Fruit fly (Drosophila melanogaster) whole organism, prepupa: ENCODE data around the gene CG45218.

Source experiments
- Blimp-1 ChIP-seq: fragments of 200-800 bp; sonication (Bioruptor generic); optimal IDR thresholded peaks from 3 replicates; lab custom pipeline; 2017; ENCODE audit warnings: missing biosample characterization, missing genetic modification characterization, mild to moderate bottlenecking, moderate library complexity, missing genetic modification reagents
- CG11294 ChIP-seq: fragments of 200-800 bp; sonication (Bioruptor generic); IDR thresholded peaks from 2 replicates; pipeline ENCODE4 v1.3.6; 2022; ENCODE audit warnings: missing biosample characterization, missing genetic modification characterization
- CG11762 ChIP-seq: fragments of 200-800 bp; sonication (Bioruptor generic); optimal IDR thresholded peaks from 3 replicates; lab custom pipeline; 2016; ENCODE audit warnings: missing biosample characterization, missing genetic modification characterization; ENCODE audit not compliant: insufficient read depth
- CG3032 ChIP-seq: fragments of 200-800 bp; optimal IDR thresholded peaks from 2 replicates; lab custom pipeline; 2019; ENCODE audit warnings: missing biosample characterization, mild to moderate bottlenecking, missing genetic modification characterization, moderate library complexity
- CG8119 ChIP-seq: fragments of 200-800 bp; sonication (Bioruptor generic); IDR thresholded peaks from 3 replicates; pipeline ENCODE4 v1.3.6; 2022; ENCODE audit warnings: missing biosample characterization, missing genetic modification characterization
- CG8319 ChIP-seq: fragments of 200-800 bp; sonication (Bioruptor generic); optimal IDR thresholded peaks from 3 replicates; lab custom pipeline; 2016; ENCODE audit warnings: missing biosample characterization, missing genetic modification characterization
- Eip78C ChIP-seq: fragments of 200-800 bp; sonication (Bioruptor generic); peaks from one replicate; lab custom pipeline; 2016; ENCODE audit warnings: missing biosample characterization, missing genetic modification characterization
- Ets96B ChIP-seq: fragments of 200-800 bp; optimal IDR thresholded peaks from 2 replicates; lab custom pipeline; 2019; ENCODE audit warnings: missing biosample characterization, mild to moderate bottlenecking, missing genetic modification characterization, moderate library complexity
- Gug ChIP-seq: fragments of 200-800 bp; sonication (Bioruptor generic); IDR thresholded peaks from 2 replicates; pipeline ENCODE4 v1.3.6; 2022; ENCODE audit warnings: missing biosample characterization, missing genetic modification characterization
- Hr38 ChIP-seq: sonication (Bioruptor generic); optimal IDR thresholded peaks from 2 replicates; lab custom pipeline; 2016; ENCODE audit warnings: missing biosample characterization, missing genetic modification characterization
- Hr4 ChIP-seq: fragments of 200-800 bp; sonication (Bioruptor generic); optimal IDR thresholded peaks from 3 replicates; lab custom pipeline; 2016; ENCODE audit warnings: missing biosample characterization, missing genetic modification characterization
- OdsH ChIP-seq: fragments of 200-800 bp; sonication (Bioruptor generic); optimal IDR thresholded peaks from 3 replicates; lab custom pipeline; 2016; ENCODE audit warnings: missing biosample characterization, missing genetic modification characterization
- dsx ChIP-seq: fragments of 200-800 bp; optimal IDR thresholded peaks from 3 replicates; lab custom pipeline; 2019; ENCODE audit warnings: missing biosample characterization, mild to moderate bottlenecking, missing genetic modification characterization, moderate library complexity; ENCODE audit not compliant: poor library complexity, severe bottlenecking
- esn ChIP-seq: fragments of 200-800 bp; sonication (Bioruptor generic); optimal IDR thresholded peaks from 2 replicates; lab custom pipeline; 2016; ENCODE audit warnings: missing biosample characterization, mild to moderate bottlenecking, missing genetic modification characterization, moderate library complexity
- fd59A ChIP-seq: fragments of 200-800 bp; sonication (Bioruptor generic); optimal IDR thresholded peaks from 2 replicates; lab custom pipeline; 2017; ENCODE audit warnings: missing biosample characterization, mild to moderate bottlenecking, missing genetic modification characterization, missing genetic modification reagents
- spab ChIP-seq: fragments of 200-800 bp; sonication (Bioruptor generic); optimal IDR thresholded peaks from 2 replicates; lab custom pipeline; 2017; ENCODE audit warnings: missing biosample characterization, mild to moderate bottlenecking, missing genetic modification characterization, missing genetic modification reagents
- vri ChIP-seq: fragments of 200-800 bp; sonication (Bioruptor generic); optimal IDR thresholded peaks from 3 replicates; lab custom pipeline; 2016; ENCODE audit warnings: missing biosample characterization, mild to moderate bottlenecking, missing genetic modification characterization

The CG45218 gene

DNA sequence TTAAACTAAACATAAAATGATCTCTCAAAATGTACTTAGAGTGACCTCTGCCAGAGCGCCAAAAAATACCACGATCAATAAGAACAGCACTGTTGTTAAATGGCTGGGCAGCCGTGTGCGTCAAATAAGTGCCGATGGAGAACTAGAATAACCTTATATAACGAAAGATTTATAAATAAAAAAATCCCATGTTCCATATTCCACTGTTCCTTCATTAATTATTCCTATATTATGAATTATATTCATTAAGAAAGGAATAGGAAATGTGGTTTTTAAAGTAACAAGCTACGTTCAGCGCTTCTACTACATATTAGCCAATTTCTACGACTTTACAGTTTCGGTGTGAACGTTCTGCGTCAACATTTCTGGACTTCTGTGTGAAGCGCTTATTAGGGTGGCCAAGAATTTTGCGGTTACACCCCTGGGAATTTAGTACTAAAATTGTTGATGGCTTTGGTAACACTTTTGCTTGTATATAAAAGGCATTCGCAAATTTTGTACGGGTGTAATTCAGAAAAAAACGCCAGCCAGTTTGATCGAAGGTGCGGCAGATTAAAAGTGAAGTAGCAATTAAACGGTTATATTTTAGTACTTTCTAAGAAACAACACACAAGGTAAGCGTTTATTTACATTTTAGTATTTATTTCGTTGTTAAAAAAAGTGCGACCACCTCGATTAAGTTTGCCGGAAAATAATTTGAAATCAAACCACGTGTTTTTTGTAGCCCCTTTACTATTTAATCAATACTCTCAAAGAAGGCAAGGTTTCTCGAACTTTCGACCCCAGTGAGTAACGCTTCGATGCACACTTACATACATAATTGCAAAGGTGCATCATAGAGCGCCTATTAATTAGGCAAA is 48.2 kb downstream of the CG45218 start, which contains the start of the genes tefu and Hsc70-4 (continued):
- TF ChIP-seq fd59A (GFP tag; lab: Kevin White, UChicago) (peak; percentile 42), CG11762 (GFP tag; lab: Kevin White, UChicago) (peak; percentile 31), CG11294 (GFP tag; lab: Robert Waterston, UW) (peak; percentile 67), vri (GFP tag; lab: Kevin White, UChicago) (no peak), Eip78C (no peak), Ets96B (tag; lab: Kevin White, UChicago) (no peak), CG3032 (tag; lab: Kevin White, UChicago) (peak; percentile 85), Blimp-1 (GFP tag; lab: Kevin White, UChicago) (peak; percentile 1), dsx (GFP tag; lab: Kevin White, UChicago) (peak; percentile 38), CG8319 (GFP tag; lab: Kevin White, UChicago) (peak; percentile 21), spab (GFP tag; lab: Kevin White, UChicago) (no peak), esn (GFP tag; lab: Kevin White, UChicago) (peak; percentile 71), Gug (peak; percentile 72), Hr4 (GFP tag; lab: Kevin White, UChicago) (peak; percentile 76), CG8119 (GFP tag; lab: Robert Waterston, UW) (peak; percentile 53), Hr38 (GFP tag; lab: Kevin White, UChicago) (no peak), OdsH (GFP tag; lab: Kevin White, UChicago) (no peak)
- TF ChIP-seq, all 60 proteins: peak for 29
